Fruit fly (Drosophila melanogaster) whole organism, embryonic: Measurements from ENCODE around the gene Nup93-1.
A peak's percentile ranks its signal among the peaks of the same experiment; 100 is the strongest.

Experiments used
- Atf3 ChIP-seq: fragments of 200-800 bp; sonication (Bioruptor generic); optimal IDR thresholded peaks from 3 replicates; lab custom pipeline; 2016; ENCODE audit warnings: missing biosample characterization, missing genetic modification characterization
- Awh ChIP-seq: fragments of 200-800 bp; sonication (Bioruptor generic); IDR thresholded peaks from 2 replicates; pipeline ENCODE4, ENCODE4 v1.3.6; 2022; ENCODE audit warnings: missing biosample characterization, missing genetic modification characterization
- Blimp-1 ChIP-seq: fragments of 200-800 bp; sonication (Bioruptor generic); optimal IDR thresholded peaks from 3 replicates; lab custom pipeline; 2018; ENCODE audit warnings: missing biosample characterization, missing genetic modification characterization, mild to moderate bottlenecking, moderate library complexity, missing genetic modification reagents
- CG10209 ChIP-seq: fragments of 200-800 bp; sonication (Bioruptor generic); optimal IDR thresholded peaks from 3 replicates; lab custom pipeline; 2017; ENCODE audit warnings: missing biosample characterization, mild to moderate bottlenecking, missing genetic modification characterization, missing genetic modification reagents
- CG11504 ChIP-seq: fragments of 200-800 bp; sonication (Bioruptor generic); optimal IDR thresholded peaks from 3 replicates; lab custom pipeline; 2019; ENCODE audit warnings: missing biosample characterization, mild to moderate bottlenecking, missing genetic modification characterization, moderate library complexity
- CG11696 ChIP-seq: fragments of 200-800 bp; sonication (Bioruptor generic); IDR thresholded peaks from 2 replicates; pipeline ENCODE4 v1.3.6; 2022; ENCODE audit warnings: missing biosample characterization, missing genetic modification characterization
- CG11723 ChIP-seq: fragments of 200-800 bp; sonication (Bioruptor generic); optimal IDR thresholded peaks from 2 replicates; lab custom pipeline; 2017; ENCODE audit warnings: missing biosample characterization, mild to moderate bottlenecking, missing genetic modification characterization
- CG13894 ChIP-seq: fragments of 200-800 bp; sonication (Bioruptor generic); optimal IDR thresholded peaks from 3 replicates; lab custom pipeline; 2018; ENCODE audit warnings: missing biosample characterization, mild to moderate bottlenecking, missing genetic modification characterization, moderate library complexity
- CG17568 ChIP-seq: fragments of 200-800 bp; sonication (Bioruptor generic); optimal IDR thresholded peaks from 2 replicates; lab custom pipeline; 2018; ENCODE audit warnings: missing biosample characterization, mild to moderate bottlenecking, missing genetic modification characterization, moderate library complexity
- CG18476 ChIP-seq: fragments of 200-800 bp; sonication (Bioruptor generic); optimal IDR thresholded peaks from 2 replicates; lab custom pipeline; 2016; ENCODE audit warnings: missing biosample characterization, mild to moderate bottlenecking, missing genetic modification characterization
- CG18599 ChIP-seq: fragments of 200-800 bp; sonication (Bioruptor generic); optimal IDR thresholded peaks from 3 replicates; lab custom pipeline; 2017; ENCODE audit warnings: missing biosample characterization, missing genetic modification characterization, mild to moderate bottlenecking, moderate library complexity, missing genetic modification reagents
- CG2202 ChIP-seq: fragments of 200-800 bp; sonication (Bioruptor generic); optimal IDR thresholded peaks from 2 replicates; lab custom pipeline; 2018; ENCODE audit warnings: missing biosample characterization, mild to moderate bottlenecking, missing genetic modification characterization
- CG3407 ChIP-seq: fragments of 200-800 bp; sonication (Bioruptor generic); optimal IDR thresholded peaks from 2 replicates; lab custom pipeline; 2018; ENCODE audit warnings: missing biosample characterization, mild to moderate bottlenecking, missing genetic modification characterization
- CG7556 ChIP-seq: fragments of 200-800 bp; sonication (Bioruptor generic); optimal IDR thresholded peaks from 2 replicates; lab custom pipeline; 2017; ENCODE audit warnings: missing biosample characterization, mild to moderate bottlenecking, missing genetic modification characterization
- CG8765 ChIP-seq: fragments of 200-800 bp; sonication (Bioruptor generic); IDR thresholded peaks from 2 replicates; pipeline ENCODE4 v1.3.6; 2022; ENCODE audit warnings: missing biosample characterization, missing genetic modification characterization
- CG9727 ChIP-seq: fragments of 200-800 bp; sonication (Bioruptor generic); optimal IDR thresholded peaks from 3 replicates; lab custom pipeline; 2017; ENCODE audit warnings: missing biosample characterization, mild to moderate bottlenecking, missing genetic modification characterization
- Eip74EF ChIP-seq, 2 experiments: fragments of 200-800 bp in 1 of 2; fragments of >200 bp in 1 of 2; sonication (Bioruptor generic) in 1 of 2; optimal IDR thresholded peaks; 2 replicates each; lab custom pipeline; 2017 to 2019; ENCODE audit warnings: missing biosample characterization in 2 of 2, missing genetic modification characterization in 2 of 2, mild to moderate bottlenecking in 1 of 2, moderate library complexity in 1 of 2
- Ets65A ChIP-seq: fragments of 200-800 bp; sonication (Bioruptor generic); peaks from one replicate; lab custom pipeline; 2016; ENCODE audit warnings: missing biosample characterization, missing genetic modification characterization
- Ets97D ChIP-seq: fragments of 200-800 bp; sonication (Bioruptor generic); optimal IDR thresholded peaks from 3 replicates; lab custom pipeline; 2016; ENCODE audit warnings: missing biosample characterization, missing genetic modification characterization
- Hand ChIP-seq: fragments of 200-800 bp; sonication (Bioruptor generic); optimal IDR thresholded peaks from 2 replicates; lab custom pipeline; 2017; ENCODE audit warnings: mild to moderate bottlenecking, missing biosample characterization, missing genetic modification reagents, missing genetic modification characterization
- Hr3 ChIP-seq: fragments of 200-800 bp; sonication (Bioruptor generic); optimal IDR thresholded peaks from 3 replicates; lab custom pipeline; 2016; ENCODE audit warnings: missing biosample characterization, missing genetic modification characterization
- MTF-1 ChIP-seq: fragments of 200-800 bp; sonication (Bioruptor generic); optimal IDR thresholded peaks from 2 replicates; lab custom pipeline; 2018; ENCODE audit warnings: missing biosample characterization, mild to moderate bottlenecking, missing genetic modification characterization, borderline replicate concordance
- Meics ChIP-seq: fragments of 200-800 bp; sonication (Bioruptor generic); optimal IDR thresholded peaks from 2 replicates; lab custom pipeline; 2017; ENCODE audit warnings: missing biosample characterization, mild to moderate bottlenecking, missing genetic modification characterization
- Sox100B ChIP-seq: fragments of 200-800 bp; sonication (Bioruptor generic); optimal IDR thresholded peaks from 3 replicates; lab custom pipeline; 2018; ENCODE audit warnings: missing biosample characterization, mild to moderate bottlenecking, missing genetic modification characterization
- Sox102F ChIP-seq: fragments of 200-800 bp; sonication (Bioruptor generic); optimal IDR thresholded peaks from 2 replicates; lab custom pipeline; 2018; ENCODE audit warnings: missing biosample characterization, mild to moderate bottlenecking, missing genetic modification characterization, moderate library complexity
- Stat92E ChIP-seq, 3 experiments: fragments of >200 bp in 2 of 3; fragments of 200-800 bp in 1 of 3; sonication (Bioruptor generic) in 1 of 3; optimal IDR thresholded peaks; 2 replicates each; lab custom pipeline; 2017 to 2019; ENCODE audit warnings: missing biosample characterization in 3 of 3, missing genetic modification characterization in 3 of 3, mild to moderate bottlenecking in 1 of 3, moderate library complexity in 1 of 3
- TFAM ChIP-seq: fragments of 200-800 bp; sonication (Bioruptor generic); optimal IDR thresholded peaks from 2 replicates; lab custom pipeline; 2017; ENCODE audit warnings: missing biosample characterization, missing genetic modification characterization, inconsistent platforms
- bab2 ChIP-seq: fragments of 200-800 bp; sonication (Bioruptor generic); optimal IDR thresholded peaks from 2 replicates; lab custom pipeline; 2016; ENCODE audit warnings: missing biosample characterization, missing genetic modification characterization
- bbx ChIP-seq: fragments of 200-800 bp; sonication (Bioruptor generic); IDR thresholded peaks from 2 replicates; pipeline ENCODE4 v1.3.6; 2022; ENCODE audit warnings: missing biosample characterization, missing genetic modification characterization; ENCODE audit not compliant: partially characterized antibody
- bigmax ChIP-seq: fragments of 200-800 bp; sonication (Bioruptor generic); optimal IDR thresholded peaks from 2 replicates; lab custom pipeline; 2018; ENCODE audit warnings: missing biosample characterization, mild to moderate bottlenecking, missing genetic modification characterization
- bsh ChIP-seq, 2 experiments: fragments of 200-800 bp; sonication (Bioruptor generic); optimal IDR thresholded peaks; 2 replicates each; lab custom pipeline; 2017 to 2018; ENCODE audit warnings: mild to moderate bottlenecking in 2 of 2, missing biosample characterization in 2 of 2, missing genetic modification characterization in 2 of 2, moderate library complexity in 1 of 2
- ci ChIP-seq: fragments of 200-800 bp; sonication (Bioruptor generic); IDR thresholded peaks from 3 replicates; pipeline ENCODE4 v1.3.6; 2022; ENCODE audit warnings: missing biosample characterization, missing genetic modification characterization
- dmrt11E ChIP-seq: fragments of 200-800 bp; sonication (Bioruptor generic); optimal IDR thresholded peaks from 3 replicates; lab custom pipeline; 2018; ENCODE audit warnings: missing biosample characterization, mild to moderate bottlenecking, missing genetic modification characterization, moderate library complexity
- dpn ChIP-seq, 2 experiments: fragments of 200-800 bp; sonication (Bioruptor generic); optimal IDR thresholded peaks; 3 replicates each; lab custom pipeline; 2016; ENCODE audit warnings: missing biosample characterization in 2 of 2, missing genetic modification characterization in 2 of 2
- emc ChIP-seq: fragments of 200-800 bp; sonication (Bioruptor generic); optimal IDR thresholded peaks from 2 replicates; lab custom pipeline; 2016; ENCODE audit warnings: missing biosample characterization, missing genetic modification characterization
- eve ChIP-seq, 2 experiments: fragments of >200 bp; optimal IDR thresholded peaks; 2 replicates each; lab custom pipeline; 2017; ENCODE audit warnings: missing biosample characterization in 2 of 2, missing genetic modification characterization in 2 of 2
- gcm ChIP-seq: fragments of 200-800 bp; sonication (Bioruptor generic); optimal IDR thresholded peaks from 2 replicates; lab custom pipeline; 2019; ENCODE audit warnings: missing biosample characterization, mild to moderate bottlenecking, missing genetic modification characterization, moderate library complexity
- gcm2 ChIP-seq: fragments of 200-800 bp; sonication (Bioruptor generic); optimal IDR thresholded peaks from 2 replicates; lab custom pipeline; 2016; ENCODE audit warnings: missing biosample characterization, missing genetic modification characterization
- gem ChIP-seq: fragments of 200-800 bp; sonication (Bioruptor generic); optimal IDR thresholded peaks from 2 replicates; lab custom pipeline; 2019; ENCODE audit warnings: missing biosample characterization, mild to moderate bottlenecking, missing genetic modification characterization, moderate library complexity
- grau ChIP-seq: fragments of 200-800 bp; optimal IDR thresholded peaks from 3 replicates; lab custom pipeline; 2019; ENCODE audit warnings: missing biosample characterization, mild to moderate bottlenecking, missing genetic modification characterization, moderate library complexity
- gsb-n ChIP-seq: fragments of 200-800 bp; sonication (Bioruptor generic); optimal IDR thresholded peaks from 3 replicates; lab custom pipeline; 2018; ENCODE audit warnings: missing biosample characterization, mild to moderate bottlenecking, missing genetic modification characterization
- lilli ChIP-seq: fragments of 200-800 bp; sonication (Bioruptor generic); optimal IDR thresholded peaks from 3 replicates; lab custom pipeline; 2016; ENCODE audit warnings: missing biosample characterization, missing genetic modification characterization
- mam ChIP-seq: fragments of 200-800 bp; sonication (Bioruptor generic); optimal IDR thresholded peaks from 3 replicates; lab custom pipeline; 2016; ENCODE audit warnings: missing biosample characterization, missing genetic modification characterization
- odd ChIP-seq: fragments of 200-800 bp; sonication (Bioruptor generic); optimal IDR thresholded peaks from 2 replicates; lab custom pipeline; 2017; ENCODE audit warnings: missing biosample characterization, mild to moderate bottlenecking, missing genetic modification characterization
- row ChIP-seq: fragments of 200-800 bp; sonication (Bioruptor generic); IDR thresholded peaks from 3 replicates; pipeline ENCODE4 v1.3.6; 2022; ENCODE audit warnings: missing biosample characterization, missing genetic modification characterization
- sima ChIP-seq: fragments of 200-800 bp; sonication (Bioruptor generic); optimal IDR thresholded peaks from 2 replicates; lab custom pipeline; 2016; ENCODE audit warnings: missing biosample characterization, missing genetic modification characterization
- so ChIP-seq: fragments of 200-800 bp; sonication (Bioruptor generic); IDR thresholded peaks from 3 replicates; pipeline ENCODE4 v1.3.6; 2022; ENCODE audit warnings: missing biosample characterization, missing genetic modification characterization
- z ChIP-seq: fragments of 200-800 bp; sonication (Bioruptor generic); IDR thresholded peaks from 3 replicates; pipeline ENCODE4 v1.3.6; 2022; ENCODE audit warnings: missing biosample characterization, missing genetic modification characterization

The Nup93-1 gene

dm6 chrX:13820310-13821038 is 2.2 kb upstream of the Nup93-1 start:
- TF ChIP-seq emc (GFP tag; lab: Kevin White, UChicago): no peak
- TF ChIP-seq Hr3: peak; percentile 18
- no peak for TF ChIP-seq odd (GFP tag; lab: Kevin White, UChicago)
- no peak for TF ChIP-seq bbx (GFP tag; lab: Robert Waterston, UW)
- no peak for TF ChIP-seq MTF-1 (GFP tag; lab: Kevin White, UChicago)
- peak; percentile 16 for TF ChIP-seq Meics (GFP tag; lab: Kevin White, UChicago)
- peak; percentile 29 for TF ChIP-seq Sox102F
- TF ChIP-seq CG2202 (tag; lab: Kevin White, UChicago): peak; percentile 4
- TF ChIP-seq CG7556 (GFP tag; lab: Kevin White, UChicago): peak; percentile 30
- no peak for TF ChIP-seq gcm2 (GFP tag; lab: Kevin White, UChicago)
- peak; percentile 40 for TF ChIP-seq CG10209 (GFP tag; lab: Kevin White, UChicago)
- no peak for TF ChIP-seq TFAM
- TF ChIP-seq so (GFP tag; lab: Robert Waterston, UW): 0 out of 3 replicates have a peak, but pooled peaks have one; percentile 25
- TF ChIP-seq CG11696 (GFP tag; lab: Robert Waterston, UW): peak; percentile 80
- TF ChIP-seq Stat92E (GFP tag; optimal IDR thresholded peaks at IDR 0.05; lab: Kevin White, UChicago): no peak
- peak; percentile 42 for TF ChIP-seq CG3407 (GFP tag; lab: Kevin White, UChicago)
- 0 out of 2 replicates have a peak, but pooled peaks have one; percentile 48 for TF ChIP-seq Awh
- TF ChIP-seq Eip74EF (GFP tag; optimal IDR thresholded peaks at IDR 0.05; lab: Kevin White, UChicago): peak in 1 of 2 experiments; percentile 10
- TF ChIP-seq Atf3 (GFP tag; lab: Kevin White, UChicago): no peak
- TF ChIP-seq mam (GFP tag; lab: Kevin White, UChicago): peak; percentile 18
- TF ChIP-seq bsh (GFP tag; optimal IDR thresholded peaks at IDR 0.05; lab: Kevin White, UChicago): peak in 1 of 2 experiments; percentile 21
- no peak for TF ChIP-seq eve (GFP tag; optimal IDR thresholded peaks at IDR 0.05; lab: Kevin White, UChicago)
- peak; percentile 29 for TF ChIP-seq CG18599
- peak; percentile 15 for TF ChIP-seq Sox100B (GFP tag; lab: Kevin White, UChicago)
- TF ChIP-seq CG9727: peak; percentile 48
- TF ChIP-seq CG18476 (GFP tag; lab: Kevin White, UChicago): peak; percentile 15
- TF ChIP-seq z (GFP tag; lab: Robert Waterston, UW): peak; percentile 80
- peak; percentile 67; the same call in 2 of the 3 replicates for TF ChIP-seq ci (GFP tag; lab: Robert Waterston, UW)
- TF ChIP-seq lilli (GFP tag; lab: Kevin White, UChicago): peak; percentile 35
- no peak for TF ChIP-seq CG8765
- peak; percentile 54 for TF ChIP-seq gem (tag; lab: Kevin White, UChicago)
- peak in 1 of 2 experiments; percentile 14 for TF ChIP-seq dpn (GFP tag; optimal IDR thresholded peaks at IDR 0.05; lab: Kevin White, UChicago)
- no peak for TF ChIP-seq gcm (GFP tag; lab: Kevin White, UChicago)
- TF ChIP-seq CG17568 (GFP tag; lab: Kevin White, UChicago): peak; percentile 21
- peak; percentile 9 for TF ChIP-seq dmrt11E
- TF ChIP-seq CG13894 (tag; lab: Kevin White, UChicago): no peak
- peak; percentile 32 for TF ChIP-seq CG11504 (tag; lab: Kevin White, UChicago)
- peak; percentile 15 for TF ChIP-seq gsb-n (tag; lab: Kevin White, UChicago)
- TF ChIP-seq Hand: peak; percentile 13
- TF ChIP-seq CG11723 (GFP tag; lab: Kevin White, UChicago): no peak
- 0 out of 3 replicates have a peak, but pooled peaks have one; percentile 17 for TF ChIP-seq row (GFP tag; lab: Robert Waterston, UW)
- peak; percentile 14 for TF ChIP-seq grau (tag; lab: Kevin White, UChicago)
- peak; percentile 28 for TF ChIP-seq bab2 (GFP tag; lab: Kevin White, UChicago)
- TF ChIP-seq Ets65A (GFP tag; lab: Kevin White, UChicago): peak; percentile 77
- TF ChIP-seq sima (GFP tag; lab: Kevin White, UChicago): no peak
- TF ChIP-seq Ets97D (GFP tag; lab: Kevin White, UChicago): no peak
- no peak for TF ChIP-seq Blimp-1 (GFP tag; lab: Kevin White, UChicago)
- TF ChIP-seq bigmax: no peak
